Fruit fly (Drosophila melanogaster) whole organism, embryonic: ENCODE measurements around the gene CG31627.

Experiments used
- CG10274 ChIP-seq: fragments of 200-800 bp; sonication (Bioruptor generic); optimal IDR thresholded peaks from 3 replicates; lab custom pipeline; 2017; ENCODE audit warnings: missing biosample characterization, mild to moderate bottlenecking, missing genetic modification characterization
- CG10654 ChIP-seq: fragments of 200-800 bp; sonication (Bioruptor generic); optimal IDR thresholded peaks from 2 replicates; lab custom pipeline; 2016; ENCODE audit warnings: missing biosample characterization, missing genetic modification characterization
- CG12299 ChIP-seq: fragments of 200-800 bp; sonication (Bioruptor generic); optimal IDR thresholded peaks from 2 replicates; lab custom pipeline; 2018; ENCODE audit warnings: missing biosample characterization, mild to moderate bottlenecking, missing genetic modification characterization
- CG12659 ChIP-seq: fragments of 200-800 bp; sonication (Bioruptor generic); optimal IDR thresholded peaks from 3 replicates; lab custom pipeline; 2017; ENCODE audit warnings: mild to moderate bottlenecking, missing biosample characterization, missing genetic modification reagents, missing genetic modification characterization
- CG13287 ChIP-seq: fragments of 200-800 bp; sonication (Bioruptor generic); IDR thresholded peaks from 2 replicates; pipeline ENCODE4 v1.3.6; 2022; ENCODE audit warnings: missing biosample characterization, missing genetic modification characterization; ENCODE audit not compliant: partially characterized antibody
- CG16813 ChIP-seq: fragments of 200-800 bp; sonication (Bioruptor generic); IDR thresholded peaks from 3 replicates; pipeline ENCODE4 v1.3.6; 2022; ENCODE audit warnings: missing biosample characterization, missing genetic modification characterization; ENCODE audit not compliant: partially characterized antibody
- CG17385 ChIP-seq: fragments of 200-800 bp; sonication (Bioruptor generic); optimal IDR thresholded peaks from 3 replicates; lab custom pipeline; 2018; ENCODE audit warnings: missing biosample characterization, mild to moderate bottlenecking, missing genetic modification characterization
- CG18262 ChIP-seq: fragments of 200-800 bp; optimal IDR thresholded peaks from 3 replicates; lab custom pipeline; 2019; ENCODE audit warnings: missing biosample characterization, mild to moderate bottlenecking, missing genetic modification characterization, moderate library complexity
- CG18619 ChIP-seq: fragments of 200-800 bp; sonication (Bioruptor generic); optimal IDR thresholded peaks from 3 replicates; lab custom pipeline; 2017; ENCODE audit warnings: missing biosample characterization, mild to moderate bottlenecking, missing genetic modification characterization
- CG2678 ChIP-seq: fragments of 200-800 bp; sonication (Bioruptor generic); optimal IDR thresholded peaks from 3 replicates; lab custom pipeline; 2019; ENCODE audit warnings: missing biosample characterization, mild to moderate bottlenecking, missing genetic modification characterization, moderate library complexity
- CG31224 ChIP-seq: fragments of 200-800 bp; sonication (Bioruptor generic); IDR thresholded peaks from 2 replicates; pipeline ENCODE4 v1.3.6; 2022; ENCODE audit warnings: missing biosample characterization, missing genetic modification characterization
- CG4707 ChIP-seq: fragments of 200-800 bp; sonication (Bioruptor generic); optimal IDR thresholded peaks from 2 replicates; lab custom pipeline; 2018; ENCODE audit warnings: missing biosample characterization, mild to moderate bottlenecking, missing genetic modification characterization, moderate library complexity
- CG6254 ChIP-seq: fragments of 200-800 bp; sonication (Bioruptor generic); optimal IDR thresholded peaks from 3 replicates; lab custom pipeline; 2017; ENCODE audit warnings: mild to moderate bottlenecking, missing biosample characterization, missing genetic modification reagents, missing genetic modification characterization
- CG6272 ChIP-seq: fragments of 200-800 bp; sonication (Bioruptor generic); IDR thresholded peaks from 2 replicates; pipeline ENCODE4 v1.3.6; 2022; ENCODE audit warnings: missing biosample characterization, missing genetic modification characterization
- CG7271 ChIP-seq: fragments of 200-800 bp; sonication (Bioruptor generic); optimal IDR thresholded peaks from 2 replicates; lab custom pipeline; 2018; ENCODE audit warnings: missing biosample characterization, mild to moderate bottlenecking, missing genetic modification characterization, moderate library complexity
- CG7357 ChIP-seq: fragments of 200-800 bp; sonication (Bioruptor generic); IDR thresholded peaks from 3 replicates; pipeline ENCODE4 v1.3.6; 2022; ENCODE audit warnings: missing biosample characterization, missing genetic modification characterization
- CG8290 ChIP-seq, 3 experiments: fragments of 200-800 bp; sonication (Bioruptor generic); optimal IDR thresholded peaks; 2 replicates each; lab custom pipeline; 2016 to 2019; ENCODE audit warnings: missing biosample characterization in 3 of 3, missing genetic modification characterization in 3 of 3, mild to moderate bottlenecking in 2 of 3, moderate library complexity in 1 of 3
- CG9727 ChIP-seq: fragments of 200-800 bp; sonication (Bioruptor generic); optimal IDR thresholded peaks from 3 replicates; lab custom pipeline; 2017; ENCODE audit warnings: missing biosample characterization, mild to moderate bottlenecking, missing genetic modification characterization
- CTCF ChIP-seq: fragments of 200-800 bp; sonication (Bioruptor generic); optimal IDR thresholded peaks from 2 replicates; lab custom pipeline; 2017; ENCODE audit warnings: missing biosample characterization, mild to moderate bottlenecking, missing genetic modification characterization, moderate library complexity
- Dad ChIP-seq: fragments of 200-800 bp; sonication (Bioruptor generic); optimal IDR thresholded peaks from 3 replicates; lab custom pipeline; 2016; ENCODE audit warnings: missing biosample characterization, missing genetic modification characterization
- Dek ChIP-seq: fragments of 200-800 bp; sonication (Bioruptor generic); optimal IDR thresholded peaks from 3 replicates; lab custom pipeline; 2019; ENCODE audit warnings: missing biosample characterization, mild to moderate bottlenecking, missing genetic modification characterization, moderate library complexity
- Gsc ChIP-seq: fragments of 200-800 bp; sonication (Bioruptor generic); IDR thresholded peaks from 2 replicates; pipeline ENCODE4 v1.3.6; 2022; ENCODE audit warnings: missing biosample characterization, missing genetic modification characterization
- H2.0 ChIP-seq: fragments of 200-800 bp; sonication (Bioruptor generic); IDR thresholded peaks from 2 replicates; pipeline ENCODE4 v1.3.6; 2022; ENCODE audit warnings: missing biosample characterization, missing genetic modification characterization
- HLH3B ChIP-seq: fragments of 200-800 bp; sonication (Bioruptor generic); IDR thresholded peaks from 2 replicates; pipeline ENCODE4 v1.3.6; 2022; ENCODE audit warnings: missing biosample characterization, missing genetic modification characterization
- Hsf ChIP-seq: fragments of 200-800 bp; sonication (Bioruptor generic); optimal IDR thresholded peaks from 3 replicates; lab custom pipeline; 2016; ENCODE audit warnings: missing biosample characterization, missing genetic modification characterization
- Lpt ChIP-seq: fragments of >200 bp; optimal IDR thresholded peaks from 2 replicates; lab custom pipeline; 2018; ENCODE audit warnings: missing biosample characterization, missing genetic modification characterization
- Meics ChIP-seq: fragments of 200-800 bp; sonication (Bioruptor generic); optimal IDR thresholded peaks from 2 replicates; lab custom pipeline; 2017; ENCODE audit warnings: missing biosample characterization, mild to moderate bottlenecking, missing genetic modification characterization
- Sry-δ ChIP-seq: fragments of 200-800 bp; sonication (Bioruptor generic); optimal IDR thresholded peaks from 2 replicates; lab custom pipeline; 2016; ENCODE audit warnings: missing biosample characterization, missing genetic modification characterization
- Stat92E ChIP-seq, 3 experiments: fragments of >200 bp in 2 of 3; fragments of 200-800 bp in 1 of 3; sonication (Bioruptor generic) in 1 of 3; optimal IDR thresholded peaks; 2 replicates each; lab custom pipeline; 2017 to 2019; ENCODE audit warnings: missing biosample characterization in 3 of 3, missing genetic modification characterization in 3 of 3, mild to moderate bottlenecking in 1 of 3, moderate library complexity in 1 of 3
- ara ChIP-seq: fragments of 200-800 bp; sonication (Bioruptor generic); IDR thresholded peaks from 2 replicates; pipeline ENCODE4 v1.3.6; 2022; ENCODE audit warnings: missing biosample characterization, missing genetic modification characterization
- cas ChIP-seq: fragments of 200-800 bp; sonication (Bioruptor generic); IDR thresholded peaks from 2 replicates; pipeline ENCODE4 v1.3.6; 2022; ENCODE audit warnings: missing biosample characterization, missing genetic modification characterization
- cg ChIP-seq: fragments of 200-800 bp; sonication (Bioruptor generic); optimal IDR thresholded peaks from 3 replicates; lab custom pipeline; 2019; ENCODE audit warnings: missing biosample characterization, mild to moderate bottlenecking, missing genetic modification characterization, moderate library complexity
- croc ChIP-seq: fragments of 200-800 bp; sonication (Bioruptor generic); conservative IDR thresholded peaks from 3 replicates; pipeline ENCODE4 v1.3.6; 2022; ENCODE audit warnings: missing biosample characterization, missing genetic modification characterization
- ems ChIP-seq: fragments of 200-800 bp; sonication (Bioruptor generic); optimal IDR thresholded peaks from 3 replicates; lab custom pipeline; 2016; ENCODE audit warnings: missing biosample characterization, missing genetic modification characterization
- exex ChIP-seq: fragments of 200-800 bp; sonication (Bioruptor generic); optimal IDR thresholded peaks from 4 replicates; lab custom pipeline; 2018; ENCODE audit warnings: missing biosample characterization, mild to moderate bottlenecking, missing genetic modification characterization, moderate library complexity
- inv ChIP-seq: fragments of 200-800 bp; sonication (Bioruptor generic); IDR thresholded peaks from 2 replicates; pipeline ENCODE4 v1.3.6; 2022; ENCODE audit warnings: missing biosample characterization, missing genetic modification characterization; ENCODE audit not compliant: partially characterized antibody
- jing ChIP-seq: fragments of 200-800 bp; sonication (Bioruptor generic); optimal IDR thresholded peaks from 2 replicates; lab custom pipeline; 2018; ENCODE audit warnings: missing biosample characterization, mild to moderate bottlenecking, missing genetic modification characterization
- lab ChIP-seq: fragments of 200-800 bp; sonication (Bioruptor generic); optimal IDR thresholded peaks from 3 replicates; lab custom pipeline; 2017; ENCODE audit warnings: missing biosample characterization, missing genetic modification characterization, mild to moderate bottlenecking, moderate library complexity, missing genetic modification reagents
- mld ChIP-seq: fragments of 200-800 bp; sonication (Bioruptor generic); IDR thresholded peaks from 3 replicates; pipeline ENCODE4 v1.3.6; 2022; ENCODE audit warnings: missing biosample characterization, missing genetic modification characterization; ENCODE audit not compliant: partially characterized antibody
- nerfin-2 ChIP-seq: fragments of 200-800 bp; sonication (Bioruptor generic); IDR thresholded peaks from 2 replicates; pipeline ENCODE4 v1.3.6; 2022; ENCODE audit warnings: missing biosample characterization, missing genetic modification characterization; ENCODE audit not compliant: partially characterized antibody
- pros ChIP-seq: fragments of 200-800 bp; sonication (Bioruptor generic); optimal IDR thresholded peaks from 3 replicates; lab custom pipeline; 2019; ENCODE audit warnings: missing biosample characterization, mild to moderate bottlenecking, missing genetic modification characterization, moderate library complexity
- scrt ChIP-seq: fragments of 200-800 bp; sonication (Bioruptor generic); optimal IDR thresholded peaks from 2 replicates; lab custom pipeline; 2018; ENCODE audit warnings: missing biosample characterization, mild to moderate bottlenecking, missing genetic modification characterization, moderate library complexity
- sob ChIP-seq: fragments of 200-800 bp; sonication (Bioruptor generic); IDR thresholded peaks from 2 replicates; pipeline ENCODE4 v1.3.6; 2022; ENCODE audit warnings: missing biosample characterization, missing genetic modification characterization
- tgo ChIP-seq: fragments of 200-800 bp; sonication (Bioruptor generic); IDR thresholded peaks from 3 replicates; pipeline ENCODE4 v1.3.6; 2022; ENCODE audit warnings: missing biosample characterization, missing genetic modification characterization
- toy ChIP-seq: fragments of 200-800 bp; sonication (Bioruptor generic); IDR thresholded peaks from 2 replicates; pipeline ENCODE4 v1.3.6; 2022; ENCODE audit warnings: missing biosample characterization, missing genetic modification characterization
- trh ChIP-seq: fragments of 200-800 bp; sonication (Bioruptor generic); optimal IDR thresholded peaks from 2 replicates; lab custom pipeline; 2016; ENCODE audit warnings: missing biosample characterization, missing genetic modification characterization
- z ChIP-seq: fragments of 200-800 bp; sonication (Bioruptor generic); IDR thresholded peaks from 3 replicates; pipeline ENCODE4 v1.3.6; 2022; ENCODE audit warnings: missing biosample characterization, missing genetic modification characterization
- zfh1 ChIP-seq: fragments of 200-800 bp; sonication (Bioruptor generic); IDR thresholded peaks from 3 replicates; pipeline ENCODE4 v1.3.6; 2022; ENCODE audit warnings: missing biosample characterization, missing genetic modification characterization

CG31627 gene

DNA sequence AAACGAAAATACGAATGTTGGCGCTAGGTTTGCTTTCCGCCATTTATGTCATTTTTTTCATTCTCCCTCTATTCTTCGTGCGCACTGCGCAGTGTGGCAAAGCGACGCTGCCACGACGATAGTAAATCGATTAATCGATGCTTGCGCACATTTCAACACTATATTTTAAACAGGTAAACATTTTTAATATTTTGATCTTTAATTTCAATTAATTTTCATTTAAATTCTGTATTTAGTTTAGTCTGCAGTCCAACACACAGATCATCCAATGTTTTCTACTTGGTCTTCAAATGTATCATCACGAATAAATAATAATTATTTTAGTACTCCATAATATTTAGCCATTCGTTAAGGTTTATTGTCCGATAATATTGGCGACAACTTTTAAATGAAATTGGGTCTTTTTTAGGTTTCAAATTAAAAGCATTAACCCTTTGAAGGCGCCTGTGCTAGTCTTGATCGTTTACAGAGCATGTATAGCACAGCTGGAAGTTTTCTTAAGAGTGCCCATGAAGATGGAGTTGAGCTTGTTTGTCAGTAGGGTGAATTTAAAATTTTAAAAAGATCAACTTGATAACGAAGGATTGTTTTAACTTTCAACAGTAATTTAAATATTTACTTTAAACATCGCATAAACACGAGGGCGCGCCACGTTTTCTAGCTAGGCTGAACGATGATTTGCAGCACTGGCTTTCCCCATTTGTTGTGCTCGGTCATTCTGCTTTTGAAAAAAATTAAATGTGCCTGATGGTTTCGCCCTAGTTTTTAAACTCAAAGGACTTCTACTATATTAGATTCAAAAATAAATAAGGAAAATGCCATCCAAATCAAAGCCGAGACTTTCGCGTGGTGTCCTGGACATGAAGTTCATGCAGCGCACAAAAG is 16.6 kb upstream of the CG31627 start, which contains the start of the genes Mpp6 and E2f2 (continued):
- TF ChIP-seq mld (GFP tag; lab: Robert Waterston, UW) (peak; percentile 84), Stat92E (GFP tag; optimal IDR thresholded peaks at IDR 0.05; lab: Kevin White, UChicago) (no peak), ara (GFP tag; lab: Robert Waterston, UW) (no peak), CG12659 (GFP tag; lab: Kevin White, UChicago) (peak; percentile 64), nerfin-2 (GFP tag; lab: Robert Waterston, UW) (peak; percentile 71), cg (no peak), CG18619 (GFP tag; lab: Kevin White, UChicago) (peak; percentile 36), z (GFP tag; lab: Robert Waterston, UW) (no peak), CG7357 (GFP tag; lab: Robert Waterston, UW) (no peak), CG16813 (GFP tag; lab: Robert Waterston, UW) (peak; percentile 86), Lpt (GFP tag; lab: Kevin White, UChicago) (no peak), CG7271 (tag; lab: Kevin White, UChicago) (no peak), CG6254 (GFP tag; lab: Kevin White, UChicago) (no peak), zfh1 (GFP tag; lab: Robert Waterston, UW) (peak; percentile 58; the same call in 2 of the 3 replicates), CG4707 (GFP tag; lab: Kevin White, UChicago) (no peak), CG13287 (GFP tag; lab: Robert Waterston, UW) (peak; percentile 79), cas (GFP tag; lab: Robert Waterston, UW) (peak; percentile 27; the same call in 1 of the 2 replicates), Dad (GFP tag; lab: Kevin White, UChicago) (peak; percentile 1), CG18262 (no peak), CG10654 (GFP tag; lab: Kevin White, UChicago) (no peak), CG8290 (GFP tag; optimal IDR thresholded peaks at IDR 0.05; lab: Kevin White, UChicago) (peak; percentile 18), CG8290 (tag; optimal IDR thresholded peaks at IDR 0.05; lab: Kevin White, UChicago) (peak in 1 of 2 experiments; percentile 69), tgo (GFP tag; lab: Robert Waterston, UW) (peak; percentile 14; the same call in 1 of the 3 replicates), sob (GFP tag; lab: Robert Waterston, UW) (peak; percentile 86), CG31224 (GFP tag; lab: Robert Waterston, UW) (no peak), CG9727 (peak; percentile 19), ems (GFP tag; lab: Kevin White, UChicago) (no peak), trh (GFP tag; lab: Kevin White, UChicago) (no peak), exex (tag; lab: Kevin White, UChicago) (no peak), pros (GFP tag; lab: Kevin White, UChicago) (no peak), H2.0 (GFP tag; lab: Robert Waterston, UW) (peak; percentile 15; the same call in 1 of the 2 replicates), HLH3B (no peak), Gsc (GFP tag; lab: Robert Waterston, UW) (no peak), croc (GFP tag; lab: Robert Waterston, UW) (no peak), jing (GFP tag; lab: Kevin White, UChicago) (no peak), Meics (GFP tag; lab: Kevin White, UChicago) (peak; percentile 11), CG12299 (tag; lab: Kevin White, UChicago) (no peak), Sry-δ (GFP tag; lab: Kevin White, UChicago) (peak; percentile 59), CG2678 (tag; lab: Kevin White, UChicago) (no peak), lab (GFP tag; lab: Kevin White, UChicago) (no peak), scrt (GFP tag; lab: Kevin White, UChicago) (no peak), Hsf (peak; percentile 24), CG6272 (peak; percentile 50; the same call in 1 of the 2 replicates), toy (no peak), CTCF (GFP tag; lab: Kevin White, UChicago) (no peak), CG10274 (GFP tag; lab: Kevin White, UChicago) (no peak), inv (GFP tag; lab: Robert Waterston, UW) (peak; percentile 78), CG17385 (GFP tag; lab: Kevin White, UChicago) (peak; percentile 4), Dek (tag; lab: Kevin White, UChicago) (no peak)
